Fruit fly (Drosophila melanogaster): ENCODE data around the gene CycJ.
A peak's percentile ranks its signal among the peaks of the same experiment; 100 is the strongest.

Gene CycJ

dm6 chr3L:3460402-3461027 is 5.7 kb upstream of the CycJ start, which contains the start of gene eIF5B (continued):
- TF ChIP-seq CG11696 (GFP tag; IDR thresholded peaks at IDR 0.05) = peak; percentile 51; the same call in 1 of the 2 replicates
- TF ChIP-seq stc (GFP tag; IDR thresholded peaks at IDR 0.05) = peak; percentile 84
- peak; percentile 64 for TF ChIP-seq CG10462 (GFP tag; optimal IDR thresholded peaks at IDR 0.05)
- peak; percentile 55; the same call in 1 of the 2 replicates for TF ChIP-seq peb (GFP tag; IDR thresholded peaks at IDR 0.05)
- TF ChIP-seq ham (GFP tag; IDR thresholded peaks at IDR 0.05) = 0 out of 2 replicates have a peak, but pooled peaks have one; percentile 11
- TF ChIP-seq odd (GFP tag; optimal IDR thresholded peaks at IDR 0.05) = peak; percentile 59
- TF ChIP-seq gfzf (GFP tag; optimal IDR thresholded peaks at IDR 0.05) = peak; percentile 65
- TF ChIP-seq croc (GFP tag; conservative IDR thresholded peaks at IDR 0.05) = peak; percentile 69
- peak; percentile 79 for TF ChIP-seq CG1233 (GFP tag; optimal IDR thresholded peaks at IDR 0.05)
- peak; percentile 28 for TF ChIP-seq gro (GFP tag; optimal IDR thresholded peaks at IDR 0.05)
- 0 out of 3 replicates have a peak, but pooled peaks have one; percentile 31 for TF ChIP-seq sr (GFP tag; IDR thresholded peaks at IDR 0.05)
- no peak for TF ChIP-seq CG6765 (GFP tag; optimal IDR thresholded peaks at IDR 0.05)
- no peak for TF ChIP-seq kah (GFP tag; optimal IDR thresholded peaks at IDR 0.05)
- peak; percentile 77 for TF ChIP-seq CG12155 (GFP tag; optimal IDR thresholded peaks at IDR 0.05)
- peak; percentile 86 for TF ChIP-seq CG17328 (GFP tag; IDR thresholded peaks at IDR 0.05)
- no peak for TF ChIP-seq ac (GFP tag; optimal IDR thresholded peaks at IDR 0.05)
- TF ChIP-seq ap (GFP tag; IDR thresholded peaks at IDR 0.05) = peak; percentile 83
- TF ChIP-seq Neu2 (GFP tag; optimal IDR thresholded peaks at IDR 0.05; ENCODE audit: borderline replicate concordance) = no peak
- peak; percentile 50 for TF ChIP-seq vfl (GFP tag; optimal IDR thresholded peaks at IDR 0.05)
- peak; percentile 68 for TF ChIP-seq CG14710 (tag; optimal IDR thresholded peaks at IDR 0.05)
- peak; percentile 82; the same call in 2 of the 3 replicates for TF ChIP-seq CG11093 (GFP tag; IDR thresholded peaks at IDR 0.05)
- peak; percentile 79 for TF ChIP-seq sens-2 (GFP tag; IDR thresholded peaks at IDR 0.05)
- peak; percentile 79 for TF ChIP-seq Hmr (GFP tag; optimal IDR thresholded peaks at IDR 0.05)
- TF ChIP-seq emc (GFP tag; optimal IDR thresholded peaks at IDR 0.05) = no peak
- peak; percentile 61; the same call in 1 of the 2 replicates for TF ChIP-seq bowl (GFP tag; IDR thresholded peaks at IDR 0.05)
- TF ChIP-seq Sry-β (GFP tag; optimal IDR thresholded peaks at IDR 0.05) = peak; percentile 1
- no peak for TF ChIP-seq chinmo (GFP tag; IDR thresholded peaks at IDR 0.05; ENCODE audit: partially characterized antibody)
- peak; percentile 32 for TF ChIP-seq cwo (GFP tag; optimal IDR thresholded peaks at IDR 0.05)
- peak; percentile 16 for TF ChIP-seq CG16863 (GFP tag; optimal IDR thresholded peaks at IDR 0.05)
- TF ChIP-seq HLHmδ (GFP tag; optimal IDR thresholded peaks at IDR 0.05) = no peak
- TF ChIP-seq fd96Cb (tag; optimal IDR thresholded peaks at IDR 0.05) = peak; percentile 67
- peak; percentile 81 for TF ChIP-seq grau (tag; optimal IDR thresholded peaks at IDR 0.05)
- no peak for TF ChIP-seq cad (GFP tag; optimal IDR thresholded peaks at IDR 0.05)
- peak; percentile 2 for TF ChIP-seq Sry-δ (GFP tag; optimal IDR thresholded peaks at IDR 0.05)
- TF ChIP-seq nom (GFP tag; optimal IDR thresholded peaks at IDR 0.05) = peak; percentile 3
- no peak for TF ChIP-seq CG17612 (GFP tag; IDR thresholded peaks at IDR 0.05)
- TF ChIP-seq ken (GFP tag; IDR thresholded peaks at IDR 0.05) = peak; percentile 79
- peak; percentile 82 for TF ChIP-seq CG6272 (GFP tag; IDR thresholded peaks at IDR 0.05)
- no peak for TF ChIP-seq btn (GFP tag; optimal IDR thresholded peaks at IDR 0.05)
- peak; percentile 86 for TF ChIP-seq dysf (GFP tag; IDR thresholded peaks at IDR 0.05)
- peak; percentile 72 for TF ChIP-seq CG11723 (GFP tag; optimal IDR thresholded peaks at IDR 0.05)
- peak; percentile 33 for TF ChIP-seq CG13123 (GFP tag; optimal IDR thresholded peaks at IDR 0.05)
- peak; percentile 2 for TF ChIP-seq fd64A (GFP tag; optimal IDR thresholded peaks at IDR 0.05)
- TF ChIP-seq Ssrp (tag; optimal IDR thresholded peaks at IDR 0.05) = peak; percentile 81
- TF ChIP-seq Doc3 (GFP tag; IDR thresholded peaks at IDR 0.05; ENCODE audit: partially characterized antibody) = no peak
- TF ChIP-seq lola (GFP tag; optimal IDR thresholded peaks at IDR 0.05) = peak in 1 of 3 experiments; percentile 82
- peak; percentile 92 for TF ChIP-seq crol (GFP tag; IDR thresholded peaks at IDR 0.05)
- peak; percentile 71 for TF ChIP-seq CG4424 (GFP tag; optimal IDR thresholded peaks at IDR 0.05)
- TF ChIP-seq CG9609 (GFP tag; optimal IDR thresholded peaks at IDR 0.05) = peak; percentile 32
- TF ChIP-seq Aef1 (GFP tag; IDR thresholded peaks at IDR 0.05) = peak; percentile 81
